Worm (Caenorhabditis elegans) whole organism, early embryonic: ENCODE data around the gene F59A6.3.

Source experiments
- hmg-4 ChIP-seq: fragments of 200-800 bp; sonication (Bioruptor generic); optimal IDR thresholded peaks from 2 replicates; lab custom pipeline; 2018; ENCODE audit warnings: mild to moderate bottlenecking, missing genetic modification characterization, missing compliant biosample characterization

Gene F59A6.3

ce11 chrII:5060719-5061118 lies 52.6 kb downstream of the F59A6.3 start, which contains the start of gene pho-12:
TSS of gene pho-12 (minus strand) at chrII:5060819.
- TF ChIP-seq hmg-4 (GFP tag; lab: Kevin White, UChicago), result no peak
